Fruit fly (Drosophila melanogaster) whole organism, embryonic: ENCODE data around the gene IntS4.
A peak's percentile ranks its signal among the peaks of the same experiment; 100 is the strongest.

Source experiments
- Adf1 ChIP-seq: fragments of 200-800 bp; sonication (Bioruptor generic); IDR thresholded peaks from 2 replicates; pipeline ENCODE4 v1.3.6; 2022; ENCODE audit warnings: missing biosample characterization, missing genetic modification characterization
- Blimp-1 ChIP-seq: fragments of 200-800 bp; sonication (Bioruptor generic); optimal IDR thresholded peaks from 3 replicates; lab custom pipeline; 2018; ENCODE audit warnings: missing biosample characterization, missing genetic modification characterization, mild to moderate bottlenecking, moderate library complexity, missing genetic modification reagents
- C15 ChIP-seq: fragments of 200-800 bp; sonication (Bioruptor generic); IDR thresholded peaks from 3 replicates; pipeline ENCODE4 v1.3.6; 2022; ENCODE audit warnings: missing biosample characterization, missing genetic modification characterization
- CG11093 ChIP-seq: fragments of 200-800 bp; sonication (Bioruptor generic); IDR thresholded peaks from 3 replicates; pipeline ENCODE4 v1.3.6; 2022; ENCODE audit warnings: missing biosample characterization, missing genetic modification characterization
- CG11560 ChIP-seq: fragments of 200-800 bp; sonication (Bioruptor generic); IDR thresholded peaks from 3 replicates; pipeline ENCODE4 v1.3.6; 2022; ENCODE audit warnings: missing biosample characterization, missing genetic modification characterization
- CG12071 ChIP-seq: fragments of 200-800 bp; sonication (Bioruptor generic); optimal IDR thresholded peaks from 3 replicates; lab custom pipeline; 2018; ENCODE audit warnings: missing biosample characterization, mild to moderate bottlenecking, missing genetic modification characterization
- CG12391 ChIP-seq: fragments of 200-800 bp; sonication (Bioruptor generic); optimal IDR thresholded peaks from 3 replicates; lab custom pipeline; 2018; ENCODE audit warnings: missing biosample characterization, mild to moderate bottlenecking, missing genetic modification characterization, moderate library complexity
- CG14050 ChIP-seq: fragments of 200-800 bp; sonication (Bioruptor generic); IDR thresholded peaks from 3 replicates; pipeline ENCODE4 v1.3.6; 2022; ENCODE audit warnings: missing biosample characterization, missing genetic modification characterization
- CG14441 ChIP-seq: fragments of 200-800 bp; sonication (Bioruptor generic); IDR thresholded peaks from 2 replicates; pipeline ENCODE4 v1.3.6; 2022; ENCODE audit warnings: missing biosample characterization, missing genetic modification characterization
- CG15601 ChIP-seq: fragments of 200-800 bp; sonication (Bioruptor generic); optimal IDR thresholded peaks from 3 replicates; lab custom pipeline; 2019; ENCODE audit warnings: missing biosample characterization, mild to moderate bottlenecking, missing genetic modification characterization, moderate library complexity
- CG17359 ChIP-seq: fragments of 200-800 bp; sonication (Bioruptor generic); optimal IDR thresholded peaks from 3 replicates; lab custom pipeline; 2018; ENCODE audit warnings: missing biosample characterization, mild to moderate bottlenecking, missing genetic modification characterization, moderate library complexity
- CG18011 ChIP-seq: fragments of 200-800 bp; sonication (Bioruptor generic); optimal IDR thresholded peaks from 2 replicates; lab custom pipeline; 2017; ENCODE audit warnings: missing biosample characterization, missing genetic modification characterization, mild to moderate bottlenecking, moderate library complexity, missing genotype
- CG30403 ChIP-seq: fragments of 200-800 bp; sonication (Bioruptor generic); optimal IDR thresholded peaks from 3 replicates; lab custom pipeline; 2016; ENCODE audit warnings: missing biosample characterization, missing genetic modification characterization
- CG34224 ChIP-seq: fragments of 200-800 bp; sonication (Bioruptor generic); IDR thresholded peaks from 3 replicates; pipeline ENCODE4 v1.3.6; 2022; ENCODE audit warnings: missing biosample characterization, missing genetic modification characterization; ENCODE audit not compliant: partially characterized antibody
- CG3838 ChIP-seq: fragments of 200-800 bp; sonication (Bioruptor generic); optimal IDR thresholded peaks from 3 replicates; lab custom pipeline; 2016; ENCODE audit warnings: missing biosample characterization, missing genetic modification characterization
- CG4730 ChIP-seq: fragments of 200-800 bp; sonication (Bioruptor generic); IDR thresholded peaks from 2 replicates; pipeline ENCODE4 v1.3.6; 2022; ENCODE audit warnings: missing biosample characterization, missing genetic modification characterization
- CG7372 ChIP-seq: fragments of 200-800 bp; sonication (Bioruptor generic); IDR thresholded peaks from 2 replicates; pipeline ENCODE4 v1.3.6; 2022; ENCODE audit warnings: missing biosample characterization, missing genetic modification characterization
- CG7745 ChIP-seq: fragments of 200-800 bp; sonication (Bioruptor generic); optimal IDR thresholded peaks from 2 replicates; lab custom pipeline; 2018; ENCODE audit warnings: missing biosample characterization, mild to moderate bottlenecking, missing genetic modification characterization, moderate library complexity
- Deaf1 ChIP-seq: fragments of 200-800 bp; optimal IDR thresholded peaks from 3 replicates; lab custom pipeline; 2019; ENCODE audit warnings: missing biosample characterization, mild to moderate bottlenecking, missing genetic modification characterization, moderate library complexity
- Dll ChIP-seq: fragments of 200-800 bp; sonication (Bioruptor generic); IDR thresholded peaks from 4 replicates; pipeline ENCODE4 v1.3.6; 2022; ENCODE audit warnings: missing biosample characterization, missing genetic modification characterization; ENCODE audit not compliant: partially characterized antibody
- Dp ChIP-seq: fragments of 200-800 bp; sonication (Bioruptor generic); optimal IDR thresholded peaks from 2 replicates; lab custom pipeline; 2018; ENCODE audit warnings: missing biosample characterization, mild to moderate bottlenecking, missing genetic modification characterization, moderate library complexity
- Hsf ChIP-seq: fragments of 200-800 bp; sonication (Bioruptor generic); optimal IDR thresholded peaks from 3 replicates; lab custom pipeline; 2016; ENCODE audit warnings: missing biosample characterization, missing genetic modification characterization
- Mrtf ChIP-seq: fragments of 200-800 bp; sonication (Bioruptor generic); IDR thresholded peaks from 3 replicates; pipeline ENCODE4 v1.3.6; 2022; ENCODE audit warnings: missing biosample characterization, missing genetic modification characterization
- Opbp ChIP-seq: fragments of 200-800 bp; sonication (Bioruptor generic); IDR thresholded peaks from 3 replicates; pipeline ENCODE4 v1.3.6; 2022; ENCODE audit warnings: missing biosample characterization, missing genetic modification characterization; ENCODE audit not compliant: partially characterized antibody
- Optix ChIP-seq: fragments of 200-800 bp; sonication (Bioruptor generic); IDR thresholded peaks from 3 replicates; pipeline ENCODE4 v1.3.6; 2022; ENCODE audit warnings: missing biosample characterization, missing genetic modification characterization
- Poxn ChIP-seq: fragments of 200-800 bp; sonication (Bioruptor generic); IDR thresholded peaks from 2 replicates; pipeline ENCODE4 v1.3.6; 2022; ENCODE audit warnings: missing biosample characterization, missing genetic modification characterization
- Ravus ChIP-seq: fragments of 200-800 bp; sonication (Bioruptor generic); IDR thresholded peaks from 2 replicates; pipeline ENCODE4 v1.3.6; 2022; ENCODE audit warnings: missing biosample characterization, missing genetic modification characterization
- Sin3A ChIP-seq: fragments of >200 bp; optimal IDR thresholded peaks from 2 replicates; lab custom pipeline; 2018
- al ChIP-seq: fragments of 200-800 bp; sonication (Bioruptor generic); IDR thresholded peaks from 2 replicates; pipeline ENCODE4 v1.3.6; 2022; ENCODE audit warnings: missing biosample characterization, missing genetic modification characterization
- ap ChIP-seq: fragments of 200-800 bp; sonication (Bioruptor generic); IDR thresholded peaks from 2 replicates; pipeline ENCODE4 v1.3.6; 2022; ENCODE audit warnings: missing biosample characterization, missing genetic modification characterization
- bigmax ChIP-seq: fragments of 200-800 bp; sonication (Bioruptor generic); optimal IDR thresholded peaks from 2 replicates; lab custom pipeline; 2018; ENCODE audit warnings: missing biosample characterization, mild to moderate bottlenecking, missing genetic modification characterization
- bsh ChIP-seq, 2 experiments: fragments of 200-800 bp; sonication (Bioruptor generic); optimal IDR thresholded peaks; 2 replicates each; lab custom pipeline; 2017 to 2018; ENCODE audit warnings: mild to moderate bottlenecking in 2 of 2, missing biosample characterization in 2 of 2, missing genetic modification characterization in 2 of 2, moderate library complexity in 1 of 2
- caup ChIP-seq: fragments of 200-800 bp; sonication (Bioruptor generic); optimal IDR thresholded peaks from 3 replicates; lab custom pipeline; 2017; ENCODE audit warnings: missing biosample characterization, mild to moderate bottlenecking, missing genetic modification characterization, moderate library complexity; ENCODE audit not compliant: severe bottlenecking
- fd3F ChIP-seq: fragments of 200-800 bp; sonication (Bioruptor generic); optimal IDR thresholded peaks from 2 replicates; lab custom pipeline; 2018; ENCODE audit warnings: missing biosample characterization, mild to moderate bottlenecking, missing genetic modification characterization, moderate library complexity
- gcm2 ChIP-seq: fragments of 200-800 bp; sonication (Bioruptor generic); optimal IDR thresholded peaks from 2 replicates; lab custom pipeline; 2016; ENCODE audit warnings: missing biosample characterization, missing genetic modification characterization
- grau ChIP-seq: fragments of 200-800 bp; optimal IDR thresholded peaks from 3 replicates; lab custom pipeline; 2019; ENCODE audit warnings: missing biosample characterization, mild to moderate bottlenecking, missing genetic modification characterization, moderate library complexity
- ind ChIP-seq: fragments of 200-800 bp; sonication (Bioruptor generic); optimal IDR thresholded peaks from 3 replicates; lab custom pipeline; 2016; ENCODE audit warnings: missing biosample characterization, missing genetic modification characterization
- kni ChIP-seq: fragments of 200-800 bp; sonication (Bioruptor generic); optimal IDR thresholded peaks from 3 replicates; lab custom pipeline; 2017; ENCODE audit warnings: mild to moderate bottlenecking, missing biosample characterization, missing genetic modification reagents, missing genetic modification characterization
- lilli ChIP-seq: fragments of 200-800 bp; sonication (Bioruptor generic); optimal IDR thresholded peaks from 3 replicates; lab custom pipeline; 2016; ENCODE audit warnings: missing biosample characterization, missing genetic modification characterization
- lov ChIP-seq, 2 experiments: fragments of 200-800 bp in 1 of 2; fragments of >200 bp in 1 of 2; sonication (Bioruptor generic) in 1 of 2; IDR thresholded peaks in 1 of 2; optimal IDR thresholded peaks in 1 of 2; 2 replicates in 1 of 2; 3 replicates in 1 of 2; pipeline versions ENCODE4 v1.3.6 to Lab custom; 2017 to 2022; ENCODE audit warnings: missing biosample characterization in 1 of 2, missing genetic modification characterization in 1 of 2
- mam ChIP-seq: fragments of 200-800 bp; sonication (Bioruptor generic); optimal IDR thresholded peaks from 3 replicates; lab custom pipeline; 2016; ENCODE audit warnings: missing biosample characterization, missing genetic modification characterization
- nerfin-2 ChIP-seq: fragments of 200-800 bp; sonication (Bioruptor generic); IDR thresholded peaks from 2 replicates; pipeline ENCODE4 v1.3.6; 2022; ENCODE audit warnings: missing biosample characterization, missing genetic modification characterization; ENCODE audit not compliant: partially characterized antibody
- nmo ChIP-seq: fragments of 200-800 bp; sonication (Bioruptor generic); optimal IDR thresholded peaks from 2 replicates; lab custom pipeline; 2018; ENCODE audit warnings: missing biosample characterization, mild to moderate bottlenecking, missing genetic modification characterization, moderate library complexity
- onecut ChIP-seq: fragments of 200-800 bp; sonication (Bioruptor generic); IDR thresholded peaks from 2 replicates; pipeline ENCODE4 v1.3.6; 2022; ENCODE audit warnings: missing biosample characterization, missing genetic modification characterization
- pan ChIP-seq, 4 experiments: fragments of >200 bp in 3 of 4; fragments of 200-800 bp in 1 of 4; sonication (Bioruptor generic) in 1 of 4; optimal IDR thresholded peaks in 3 of 4; IDR thresholded peaks in 1 of 4; 2 replicates each; pipeline versions ENCODE4 v1.3.6 to Lab custom; 2017 to 2022; ENCODE audit warnings: missing biosample characterization in 2 of 4, missing genetic modification characterization in 2 of 4, mixed read lengths in 1 of 4
- phol ChIP-seq: fragments of 200-800 bp; sonication (Bioruptor generic); optimal IDR thresholded peaks from 3 replicates; lab custom pipeline; 2018; ENCODE audit warnings: missing biosample characterization, mild to moderate bottlenecking, missing genetic modification characterization, moderate library complexity
- psq ChIP-seq: fragments of 200-800 bp; sonication (Bioruptor generic); optimal IDR thresholded peaks from 2 replicates; lab custom pipeline; 2017; ENCODE audit warnings: missing biosample characterization, missing genetic modification characterization
- sens ChIP-seq: fragments of 200-800 bp; sonication (Bioruptor generic); peaks from one replicate; lab custom pipeline; 2016; ENCODE audit warnings: missing biosample characterization, missing genetic modification characterization
- slou ChIP-seq: fragments of 200-800 bp; sonication (Bioruptor generic); optimal IDR thresholded peaks from 3 replicates; lab custom pipeline; 2016; ENCODE audit warnings: missing biosample characterization, missing genetic modification characterization
- wor ChIP-seq: fragments of 200-800 bp; sonication (Bioruptor generic); IDR thresholded peaks from 2 replicates; pipeline ENCODE4 v1.3.6; 2022; ENCODE audit warnings: missing biosample characterization, missing genetic modification characterization

IntS4 gene

DNA sequence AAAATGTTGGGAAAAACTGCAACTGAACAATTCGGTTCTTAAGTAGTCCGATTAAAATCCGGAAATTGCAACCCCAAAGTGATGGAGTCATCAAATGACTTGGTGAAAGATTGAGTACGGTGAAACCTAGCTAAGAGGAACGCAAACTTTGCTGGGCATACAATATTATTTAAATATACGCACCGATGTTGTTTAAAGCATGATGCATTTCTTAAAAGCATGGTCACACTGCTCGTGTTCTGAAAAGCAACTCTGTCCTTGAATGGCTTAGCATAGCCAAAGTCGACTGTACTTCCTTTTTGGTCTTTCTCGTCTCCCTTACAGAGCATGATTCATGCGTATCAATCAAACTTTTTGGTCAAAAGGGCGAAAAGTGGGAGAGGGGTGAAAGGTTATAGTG is 21.9 kb downstream of the IntS4 start:
- peak; percentile 46 for TF ChIP-seq mam
- no peak for TF ChIP-seq onecut (GFP tag; lab: Robert Waterston, UW)
- no peak for TF ChIP-seq CG7745 (tag; lab: Kevin White, UChicago)
- TF ChIP-seq al (GFP tag; lab: Robert Waterston, UW): no peak
- 0 out of 2 replicates have a peak, but pooled peaks have one; percentile 7 for TF ChIP-seq CG4730
- TF ChIP-seq Sin3A (lab: Kevin White, UChicago): no peak
- TF ChIP-seq Dll (GFP tag; lab: Robert Waterston, UW): no peak
- peak; percentile 4 for TF ChIP-seq nmo (GFP tag; lab: Kevin White, UChicago)
- no peak for TF ChIP-seq Dp (GFP tag; lab: Kevin White, UChicago)
- TF ChIP-seq kni (GFP tag; lab: Kevin White, UChicago): no peak
- TF ChIP-seq C15 (GFP tag; lab: Robert Waterston, UW): no peak
- no peak for TF ChIP-seq caup (GFP tag; lab: Kevin White, UChicago)
- no peak for TF ChIP-seq CG11560 (tag; lab: Robert Waterston, UW)
- no peak for TF ChIP-seq Hsf
- no peak for TF ChIP-seq Deaf1 (tag; lab: Kevin White, UChicago)
- no peak for TF ChIP-seq Blimp-1 (GFP tag; lab: Kevin White, UChicago)
- TF ChIP-seq psq: no peak
- peak; percentile 8 for TF ChIP-seq CG12071 (GFP tag; lab: Kevin White, UChicago)
- TF ChIP-seq CG30403 (GFP tag; lab: Kevin White, UChicago): peak; percentile 4
- TF ChIP-seq CG17359 (tag; lab: Kevin White, UChicago): peak; percentile 27
- no peak for TF ChIP-seq Optix (GFP tag; lab: Robert Waterston, UW)
- no peak; the same call in 1 of the 2 replicates for TF ChIP-seq CG7372 (GFP tag; lab: Robert Waterston, UW)
- no peak for TF ChIP-seq CG14050
- peak; percentile 24 for TF ChIP-seq ind (GFP tag; lab: Kevin White, UChicago)
- TF ChIP-seq nerfin-2 (GFP tag; lab: Robert Waterston, UW): no peak
- TF ChIP-seq grau (tag; lab: Kevin White, UChicago): peak; percentile 80
- TF ChIP-seq lov (optimal IDR thresholded peaks at IDR 0.05; lab: Kevin White, UChicago): no peak
- TF ChIP-seq lov (GFP tag; IDR thresholded peaks at IDR 0.05; lab: Robert Waterston, UW): no peak
- TF ChIP-seq fd3F (GFP tag; lab: Kevin White, UChicago): no peak
- TF ChIP-seq Mrtf: peak; percentile 58; the same call in 2 of the 3 replicates
- TF ChIP-seq slou (GFP tag; lab: Kevin White, UChicago): no peak
- TF ChIP-seq CG34224: no peak
- TF ChIP-seq pan (optimal IDR thresholded peaks at IDR 0.05; lab: Kevin White, UChicago): no peak
- peak in 1 of 2 experiments; percentile 37 for TF ChIP-seq pan (GFP tag; optimal IDR thresholded peaks at IDR 0.05 in 1 of 2, IDR thresholded peaks at IDR 0.05 in 1 of 2)
- TF ChIP-seq Opbp (GFP tag; lab: Robert Waterston, UW): no peak
- peak; percentile 1 for TF ChIP-seq phol
- peak in 1 of 2 experiments; percentile 22 for TF ChIP-seq bsh (GFP tag; optimal IDR thresholded peaks at IDR 0.05; lab: Kevin White, UChicago)
- no peak for TF ChIP-seq gcm2
- peak; percentile 58 for TF ChIP-seq lilli (GFP tag; lab: Kevin White, UChicago)
- no peak for TF ChIP-seq CG3838 (GFP tag; lab: Kevin White, UChicago)
- no peak for TF ChIP-seq CG11093 (GFP tag; lab: Robert Waterston, UW)
- TF ChIP-seq ap (GFP tag; lab: Robert Waterston, UW): no peak
- TF ChIP-seq CG12391 (tag; lab: Kevin White, UChicago): peak; percentile 4
- no peak for TF ChIP-seq CG15601
- no peak for TF ChIP-seq CG18011 (GFP tag; lab: Kevin White, UChicago)
- no peak for TF ChIP-seq Adf1 (GFP tag; lab: Robert Waterston, UW)
- TF ChIP-seq sens: peak; percentile 90
- TF ChIP-seq CG14441: peak; percentile 42; the same call in 1 of the 2 replicates
- TF ChIP-seq bigmax: no peak
- no peak for TF ChIP-seq Ravus (GFP tag; lab: Robert Waterston, UW)
- TF ChIP-seq Poxn (GFP tag; lab: Robert Waterston, UW): no peak
- TF ChIP-seq wor (GFP tag; lab: Robert Waterston, UW): peak; percentile 13; the same call in 1 of the 2 replicates
